Fruit fly (Drosophila melanogaster) whole organism: ENCODE data around the gene Fhos.

Source experiments
- psq ChIP-seq: fragments of >200 bp; optimal IDR thresholded peaks from 2 replicates; lab custom pipeline; 2017
- usp ChIP-seq: fragments of >200 bp; optimal IDR thresholded peaks from 2 replicates; lab custom pipeline; 2017; ENCODE audit warnings: missing biosample characterization, missing genetic modification characterization, mixed read lengths

- TF ChIP-seq psq (no peak), usp (GFP tag; lab: Kevin White, UChicago) (no peak)
These were observed 53.8 kb downstream of the Fhos start, which contains the start of the genes CG13312 and CG32024 for dm6 chr3L:8807113-8807651.
